Fruit fly (Drosophila melanogaster) S2 (cell line): Measurements from ENCODE around the gene Gr93a.

ENCODE experiments used
- CG8478 ChIP-seq: fragments of >200 bp; optimal IDR thresholded peaks from 2 replicates; lab custom pipeline; 2018
- CTCF ChIP-seq, 2 experiments: fragments of >200 bp; optimal IDR thresholded peaks; 2 replicates each; lab custom pipeline; 2018

The Gr93a gene

dm6 chr3R:21871348-21871940 is 39.1 kb downstream of the Gr93a start:
- TF ChIP-seq CG8478 (no peak), CTCF (optimal IDR thresholded peaks at IDR 0.05; lab: Kevin White, UChicago) (no peak)

DNA sequence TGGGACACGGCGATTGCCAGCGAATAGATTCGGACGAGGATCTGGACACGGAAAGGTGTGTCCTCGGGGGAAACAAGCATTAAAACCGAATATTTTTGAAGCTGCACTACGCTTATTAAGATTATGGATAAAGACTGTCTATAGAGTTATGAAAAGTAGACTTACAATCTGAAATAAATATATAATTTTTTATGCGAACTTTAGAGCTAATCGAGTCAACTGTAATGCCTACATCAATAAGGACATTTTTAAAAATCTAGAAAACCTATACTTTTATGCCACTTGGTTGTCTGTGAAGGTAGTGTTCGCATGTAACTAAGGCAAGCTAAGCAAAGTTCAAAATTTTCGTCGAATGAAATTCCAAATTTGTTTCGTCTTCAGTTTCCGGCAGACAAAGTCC is 41.1 kb downstream of the Gr93a start, which contains the start of gene CG31178:
CG31178 (plus strand) TSS at position 301 of the 400 bp plus-strand sequence.
- TF ChIP-seq CTCF (optimal IDR thresholded peaks at IDR 0.05; lab: Kevin White, UChicago) (no peak), CG8478 (no peak)

DNA sequence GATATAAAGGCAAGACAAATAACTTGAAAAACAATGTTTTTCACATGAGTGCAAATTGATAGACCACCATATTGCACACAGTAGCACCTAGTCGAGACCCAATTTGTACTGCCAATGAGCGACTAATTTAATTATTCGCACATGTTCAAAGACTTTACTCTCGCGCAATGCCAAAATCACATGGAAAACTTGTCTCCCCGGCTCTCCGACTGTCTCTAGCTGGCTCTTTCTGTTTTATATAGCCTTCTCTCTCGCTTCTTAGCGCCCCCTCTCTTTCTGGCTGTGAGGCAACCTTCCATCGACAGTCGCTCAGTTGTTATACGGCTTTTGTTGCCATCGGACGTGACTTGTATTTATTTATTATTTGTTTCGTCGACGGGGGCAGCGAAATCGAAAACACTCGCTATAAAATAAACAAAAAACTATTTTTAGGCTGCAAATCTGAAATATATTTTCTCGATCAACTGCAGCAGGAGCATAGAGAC is 42.7 kb downstream of the Gr93a start, which contains the start of gene CG6656:
CG6656 (plus strand) TSS at position 312 of the 485 bp plus-strand sequence.
- TF ChIP-seq CG8478: no peak
- TF ChIP-seq CTCF (optimal IDR thresholded peaks at IDR 0.05; lab: Kevin White, UChicago): no peak

dm6 chr3R:21877636-21878035 is 45.3 kb downstream of the Gr93a start, which contains the start of gene P5CDh2:
Gene P5CDh2 (plus strand): TSS chr3R:21877936.
- TF ChIP-seq CG8478 (no peak), CTCF (optimal IDR thresholded peaks at IDR 0.05; lab: Kevin White, UChicago) (no peak)

DNA sequence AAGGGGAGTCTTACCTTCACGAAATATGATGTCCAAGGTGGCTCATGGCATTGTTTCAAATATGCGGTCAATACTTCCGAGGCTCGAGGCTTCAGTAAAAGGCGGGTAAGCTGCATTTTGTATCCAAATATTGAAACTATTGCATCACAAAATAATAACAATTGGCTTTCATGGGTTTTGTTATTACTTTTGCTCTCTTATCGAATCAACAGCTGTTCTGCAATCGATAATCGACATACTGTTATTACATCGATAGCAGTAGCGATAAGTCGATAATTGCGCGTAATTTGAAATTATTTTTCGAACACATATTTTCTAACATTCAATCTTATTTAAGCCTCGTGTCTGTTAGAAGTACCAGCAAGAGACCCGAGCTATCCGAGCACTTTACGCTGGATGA is 46.2 kb downstream of the Gr93a start, which contains the start of gene CG34148:
CG34148 (minus strand) TSS at position 214 of the 400 bp plus-strand sequence.
- TF ChIP-seq CG8478 (no peak), CTCF (optimal IDR thresholded peaks at IDR 0.05; lab: Kevin White, UChicago) (no peak)

DNA sequence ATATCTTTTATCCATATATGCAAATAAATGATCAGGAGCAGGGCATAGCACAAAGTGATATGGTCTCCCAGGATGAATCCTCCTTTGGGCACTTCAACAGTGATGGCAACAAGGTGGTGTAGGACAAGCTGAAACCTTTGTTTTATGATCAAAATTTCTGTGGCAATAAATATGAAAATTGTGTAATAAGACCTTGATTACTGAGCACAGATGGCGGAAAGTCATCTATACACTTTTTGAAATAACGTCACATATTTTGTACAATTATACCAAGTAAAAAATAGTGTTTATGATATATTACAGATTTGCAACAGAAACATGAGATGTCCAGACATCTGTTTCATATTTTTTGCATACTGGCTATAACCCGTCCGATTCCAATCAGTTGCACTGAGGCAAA is 48.2 kb downstream of the Gr93a start, which contains the start of gene CG31465:
CG31465 (plus strand) TSS at position 301 of the 400 bp plus-strand sequence.
- no peak for TF ChIP-seq CTCF (optimal IDR thresholded peaks at IDR 0.05; lab: Kevin White, UChicago)
- no peak for TF ChIP-seq CG8478
